Worm (Caenorhabditis elegans) whole organism, mixed stage, embryonic: ENCODE measurements around the gene str-106.

Experiments
- blmp-1 ChIP-seq: fragments of 150-350 bp; optimal IDR thresholded peaks from 2 replicates; lab custom pipeline; 2014; ENCODE audit warnings: missing biosample characterization, missing genetic modification characterization
- elt-3 ChIP-seq: fragments of 150-350 bp; optimal IDR thresholded peaks from 2 replicates; lab custom pipeline; 2014; ENCODE audit warnings: missing biosample characterization, missing genetic modification characterization
- lin-13 ChIP-seq: fragments of 150-350 bp; optimal IDR thresholded peaks from 2 replicates; lab custom pipeline; 2014; ENCODE audit warnings: missing biosample characterization, missing genetic modification characterization
- nhr-12 ChIP-seq: fragments of 150-350 bp; optimal IDR thresholded peaks from 2 replicates; lab custom pipeline; 2014; ENCODE audit warnings: missing biosample characterization, missing genetic modification characterization
- nhr-28 ChIP-seq: fragments of 150-350 bp; optimal IDR thresholded peaks from 2 replicates; lab custom pipeline; 2014; ENCODE audit warnings: missing biosample characterization, missing genetic modification characterization
- unc-62 ChIP-seq: fragments of 150-350 bp; optimal IDR thresholded peaks from 2 replicates; lab custom pipeline; 2014; ENCODE audit warnings: missing biosample characterization, missing genetic modification reagents, missing genetic modification characterization

DNA sequence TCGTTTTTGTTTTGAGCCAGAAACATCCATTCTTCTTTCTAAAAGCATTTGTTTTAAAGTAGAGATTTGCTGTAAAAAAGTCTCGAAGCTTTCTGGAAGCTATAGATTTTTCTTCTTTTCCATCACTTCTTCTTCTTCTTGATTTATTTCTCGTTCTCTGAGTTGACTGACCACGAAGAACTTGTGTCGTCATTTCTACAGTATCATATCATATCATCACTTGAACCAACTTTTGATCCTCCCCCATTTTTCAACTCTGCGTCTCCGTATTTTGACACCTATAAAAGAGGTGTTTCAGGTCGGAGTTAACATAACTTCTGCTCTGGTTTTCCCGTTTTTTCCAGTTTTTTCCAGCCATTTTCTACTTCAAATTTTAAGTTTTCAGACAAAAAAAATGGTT is 34.1 kb downstream of the str-106 start, which contains the start of gene F11A5.9:
- TF ChIP-seq lin-13 (tag; lab: Kevin White, UChicago) (no peak), unc-62 (GFP tag; lab: Kevin White, UChicago) (no peak), nhr-12 (tag; lab: Kevin White, UChicago) (no peak), blmp-1 (tag; lab: Kevin White, UChicago) (no peak), elt-3 (tag; lab: Kevin White, UChicago) (no peak), nhr-28 (tag; lab: Kevin White, UChicago) (no peak)
